Worm (Caenorhabditis elegans): Measurements from ENCODE around the gene D1022.4.
"Not testable (repeated sequence)": the region's sequence is repeated elsewhere in the genome, so short reads cannot be mapped to it uniquely, and the experiment has no call there.

- not testable (repeated sequence) for TF ChIP-seq mdl-1 (tag; optimal IDR thresholded peaks at IDR 0.05); unc-39 (tag; optimal IDR thresholded peaks at IDR 0.05); pha-4 (GFP tag; IDR thresholded peaks at IDR 0.05); pha-4 (tag; optimal IDR thresholded peaks at IDR 0.05); daf-16 (GFP tag; optimal IDR thresholded peaks at IDR 0.05); daf-16 (tag; optimal IDR thresholded peaks at IDR 0.05); nhr-11 (tag; optimal IDR thresholded peaks at IDR 0.05); snpc-4 (tag; optimal IDR thresholded peaks at IDR 0.05); nhr-41 (GFP tag; IDR thresholded peaks at IDR 0.05)
These were observed 22.1 kb downstream of the D1022.4 start, which contains the start of gene K02A2.1 for ce11 chrII:7434958-7435357.
